Fruit fly (Drosophila melanogaster) whole organism, prepupa: ENCODE data around the gene CG14684.

ENCODE experiments used
- Blimp-1 ChIP-seq: fragments of 200-800 bp; sonication (Bioruptor generic); optimal IDR thresholded peaks from 3 replicates; lab custom pipeline; 2017; ENCODE audit warnings: missing biosample characterization, missing genetic modification characterization, mild to moderate bottlenecking, moderate library complexity, missing genetic modification reagents
- CG11762 ChIP-seq: fragments of 200-800 bp; sonication (Bioruptor generic); optimal IDR thresholded peaks from 3 replicates; lab custom pipeline; 2016; ENCODE audit warnings: missing biosample characterization, missing genetic modification characterization; ENCODE audit not compliant: insufficient read depth
- CG11902 ChIP-seq: fragments of 200-800 bp; sonication (Bioruptor generic); optimal IDR thresholded peaks from 3 replicates; lab custom pipeline; 2016; ENCODE audit warnings: missing biosample characterization, missing genetic modification characterization
- CG15336 ChIP-seq: fragments of 200-800 bp; sonication (Bioruptor generic); IDR thresholded peaks from 2 replicates; pipeline ENCODE4 v1.3.6; 2022; ENCODE audit warnings: missing biosample characterization, missing genetic modification characterization
- CG3032 ChIP-seq: fragments of 200-800 bp; optimal IDR thresholded peaks from 2 replicates; lab custom pipeline; 2019; ENCODE audit warnings: missing biosample characterization, mild to moderate bottlenecking, missing genetic modification characterization, moderate library complexity
- CG34406 ChIP-seq: fragments of 200-800 bp; sonication (Bioruptor generic); optimal IDR thresholded peaks from 3 replicates; lab custom pipeline; 2016; ENCODE audit warnings: missing biosample characterization, missing genetic modification characterization
- CG3919 ChIP-seq: fragments of 200-800 bp; sonication (Bioruptor generic); optimal IDR thresholded peaks from 3 replicates; lab custom pipeline; 2016; ENCODE audit warnings: missing biosample characterization, missing genetic modification characterization
- CG6854 ChIP-seq: fragments of 200-800 bp; sonication (Bioruptor generic); optimal IDR thresholded peaks from 2 replicates; lab custom pipeline; 2017; ENCODE audit warnings: missing biosample characterization, mild to moderate bottlenecking, missing genetic modification characterization
- CG7368 ChIP-seq: fragments of 200-800 bp; sonication (Bioruptor generic); optimal IDR thresholded peaks from 3 replicates; lab custom pipeline; 2016; ENCODE audit warnings: missing biosample characterization, missing genetic modification characterization
- CG8119 ChIP-seq: fragments of 200-800 bp; sonication (Bioruptor generic); IDR thresholded peaks from 3 replicates; pipeline ENCODE4 v1.3.6; 2022; ENCODE audit warnings: missing biosample characterization, missing genetic modification characterization
- CG8632 ChIP-seq: fragments of 200-800 bp; sonication (Bioruptor generic); optimal IDR thresholded peaks from 3 replicates; lab custom pipeline; 2016; ENCODE audit warnings: missing biosample characterization, missing genetic modification characterization
- Eip78C ChIP-seq: fragments of 200-800 bp; sonication (Bioruptor generic); peaks from one replicate; lab custom pipeline; 2016; ENCODE audit warnings: missing biosample characterization, missing genetic modification characterization
- Ets21C ChIP-seq: fragments of 200-800 bp; sonication (Bioruptor generic); optimal IDR thresholded peaks from 3 replicates; lab custom pipeline; 2016; ENCODE audit warnings: missing biosample characterization, missing genetic modification characterization
- Hr38 ChIP-seq: sonication (Bioruptor generic); optimal IDR thresholded peaks from 2 replicates; lab custom pipeline; 2016; ENCODE audit warnings: missing biosample characterization, missing genetic modification characterization
- Hr4 ChIP-seq: fragments of 200-800 bp; sonication (Bioruptor generic); optimal IDR thresholded peaks from 3 replicates; lab custom pipeline; 2016; ENCODE audit warnings: missing biosample characterization, missing genetic modification characterization
- OdsH ChIP-seq: fragments of 200-800 bp; sonication (Bioruptor generic); optimal IDR thresholded peaks from 3 replicates; lab custom pipeline; 2016; ENCODE audit warnings: missing biosample characterization, missing genetic modification characterization
- Sox102F ChIP-seq: fragments of 200-800 bp; sonication (Bioruptor generic); optimal IDR thresholded peaks from 2 replicates; lab custom pipeline; 2016; ENCODE audit warnings: missing biosample characterization, mild to moderate bottlenecking, missing genetic modification characterization
- Sox14 ChIP-seq: fragments of 200-800 bp; sonication (Bioruptor generic); optimal IDR thresholded peaks from 3 replicates; lab custom pipeline; 2016; ENCODE audit warnings: missing biosample characterization, missing genetic modification characterization
- achi ChIP-seq: fragments of 200-800 bp; sonication (Bioruptor generic); optimal IDR thresholded peaks from 3 replicates; lab custom pipeline; 2016; ENCODE audit warnings: missing biosample characterization, missing genetic modification characterization
- dac ChIP-seq: fragments of 200-800 bp; sonication (Bioruptor generic); optimal IDR thresholded peaks from 2 replicates; lab custom pipeline; 2017; ENCODE audit warnings: missing biosample characterization, mild to moderate bottlenecking, missing genetic modification characterization
- eg ChIP-seq: fragments of 200-800 bp; sonication (Bioruptor generic); IDR thresholded peaks from 3 replicates; pipeline ENCODE4 v1.3.6; 2022; ENCODE audit warnings: missing biosample characterization, missing genetic modification characterization
- lz ChIP-seq: fragments of 200-800 bp; sonication (Bioruptor generic); optimal IDR thresholded peaks from 3 replicates; lab custom pipeline; 2016; ENCODE audit warnings: missing biosample characterization, missing genetic modification characterization
- net ChIP-seq: fragments of 200-800 bp; sonication (Bioruptor generic); optimal IDR thresholded peaks from 3 replicates; lab custom pipeline; 2016; ENCODE audit warnings: missing biosample characterization, missing genetic modification characterization
- pdm3 ChIP-seq: fragments of 200-800 bp; sonication (Bioruptor generic); optimal IDR thresholded peaks from 3 replicates; lab custom pipeline; 2016; ENCODE audit warnings: missing biosample characterization, missing genetic modification characterization
- salr ChIP-seq, 2 experiments: fragments of 200-800 bp; sonication (Bioruptor generic); optimal IDR thresholded peaks; 3 replicates each; lab custom pipeline; 2016 to 2018; ENCODE audit warnings: missing biosample characterization in 2 of 2, missing genetic modification characterization in 2 of 2, mild to moderate bottlenecking in 1 of 2
- svp ChIP-seq: fragments of 200-800 bp; sonication (Bioruptor generic); peaks from one replicate; lab custom pipeline; 2016; ENCODE audit warnings: missing biosample characterization, missing genetic modification characterization

CG14684 gene

DNA sequence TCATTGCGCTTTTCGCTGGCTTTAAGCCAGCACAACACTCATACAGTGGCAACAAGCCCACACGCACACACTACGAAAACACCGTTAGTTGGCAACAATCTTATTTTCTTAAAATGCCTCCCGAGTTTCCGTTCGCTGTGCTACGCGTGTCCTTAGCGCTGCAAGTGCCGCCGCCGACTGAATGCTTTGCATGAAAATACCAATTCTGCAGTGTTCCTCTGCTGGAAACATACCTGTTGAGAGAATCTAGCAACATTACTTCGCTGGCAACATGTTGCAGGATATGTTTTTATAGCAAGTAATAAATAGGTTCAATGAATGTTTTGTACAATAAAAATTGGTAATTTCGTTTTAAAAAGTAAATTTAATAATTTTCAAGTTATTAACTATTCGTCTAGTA is 44.3 kb downstream of the CG14684 start, which contains the start of gene TkR86C:
TSS of gene TkR86C (minus strand) at position 168 of the 400 bp plus-strand sequence.
- TF ChIP-seq CG8119 (GFP tag; lab: Robert Waterston, UW) (no peak), Hr38 (GFP tag; lab: Kevin White, UChicago) (no peak), Eip78C (GFP tag; lab: Kevin White, UChicago) (no peak), Ets21C (GFP tag; lab: Kevin White, UChicago) (no peak), pdm3 (GFP tag; lab: Kevin White, UChicago) (no peak), CG34406 (GFP tag; lab: Kevin White, UChicago) (no peak), Hr4 (GFP tag; lab: Kevin White, UChicago) (no peak), Blimp-1 (GFP tag; lab: Kevin White, UChicago) (no peak), Sox14 (GFP tag; lab: Kevin White, UChicago) (no peak)

dm6 chr3R:10755534-10755933 is 48.8 kb downstream of the CG14684 start, which contains the start of gene CG14691:
Gene CG14691, minus strand, starts transcription at chr3R:10755634.
- TF ChIP-seq dac (no peak), CG11762 (no peak), CG6854 (GFP tag; lab: Kevin White, UChicago) (no peak), Ets21C (GFP tag; lab: Kevin White, UChicago) (no peak), OdsH (no peak), Hr38 (GFP tag; lab: Kevin White, UChicago) (no peak), lz (GFP tag; lab: Kevin White, UChicago) (no peak), Sox102F (GFP tag; lab: Kevin White, UChicago) (no peak), CG7368 (GFP tag; lab: Kevin White, UChicago) (no peak), CG8632 (GFP tag; lab: Kevin White, UChicago) (no peak), achi (GFP tag; lab: Kevin White, UChicago) (no peak), CG11902 (GFP tag; lab: Kevin White, UChicago) (no peak), svp (GFP tag; lab: Kevin White, UChicago) (no peak), CG3919 (GFP tag; lab: Kevin White, UChicago) (no peak), net (GFP tag; lab: Kevin White, UChicago) (no peak), salr (GFP tag; optimal IDR thresholded peaks at IDR 0.05; lab: Kevin White, UChicago) (no peak), CG15336 (GFP tag; lab: Robert Waterston, UW) (no peak), eg (no peak), CG3032 (tag; lab: Kevin White, UChicago) (no peak)
